Worm (Caenorhabditis elegans): Measurements from ENCODE around the gene pod-1.

DNA sequence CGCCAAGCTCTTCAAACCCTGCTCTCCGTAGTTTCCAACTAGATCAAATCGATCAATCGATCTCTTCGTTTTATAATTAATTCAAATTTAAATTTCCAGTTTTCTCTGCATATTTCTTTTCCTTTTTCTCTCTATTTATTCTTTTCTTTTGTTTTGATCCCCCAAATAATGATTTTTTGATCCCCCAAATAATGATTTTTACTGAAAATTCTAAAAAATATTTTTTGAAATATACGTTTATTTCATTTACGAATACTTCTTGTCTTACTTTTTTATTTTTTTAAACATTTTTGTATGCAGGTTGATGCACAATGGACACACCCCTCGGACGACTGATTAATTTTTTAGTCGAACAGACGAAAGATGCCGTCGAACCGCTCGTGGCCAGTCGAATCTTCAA is 20.5 kb downstream of the pod-1 start, which contains the start of gene T28A8.4:
- TF ChIP-seq F13C5.2 (tag; optimal IDR thresholded peaks at IDR 0.05) (no peak), ceh-36 (tag; optimal IDR thresholded peaks at IDR 0.05) (no peak), flt-1 (GFP tag; IDR thresholded peaks at IDR 0.05) (no peak), sea-1 (GFP tag; conservative IDR thresholded peaks at IDR 0.05) (no peak), ama-1 (optimal IDR thresholded peaks at IDR 0.05) (no peak), ets-7 (tag; optimal IDR thresholded peaks at IDR 0.05) (no peak), tra-4 (tag; optimal IDR thresholded peaks at IDR 0.05) (no peak), scrt-1 (GFP tag; IDR thresholded peaks at IDR 0.05) (no peak)

All from whole organism, early embryonic.